Worm (Caenorhabditis elegans): ENCODE data around the gene twk-24.

twk-24 gene

DNA sequence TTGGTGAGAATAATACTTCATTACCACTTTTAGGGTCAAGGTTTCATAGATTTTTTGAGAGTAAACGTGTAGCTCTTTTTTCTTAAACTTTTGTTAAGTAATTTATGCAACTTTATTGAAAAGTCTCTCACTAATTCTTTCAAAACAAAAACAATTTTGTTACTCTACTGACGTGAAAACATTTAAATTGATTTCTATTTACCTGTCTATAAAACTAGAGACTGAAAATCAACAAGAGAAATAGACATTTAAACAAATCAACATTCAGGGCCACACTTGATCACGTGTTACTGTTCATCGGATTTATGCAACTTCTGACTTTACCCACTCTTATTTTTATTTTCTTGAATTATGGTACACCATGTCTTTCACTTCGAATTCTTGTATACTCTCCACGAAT, 12.7 kb downstream of the twk-24 start, which contains the start of gene ugt-55:
TSS of gene ugt-55 (plus strand) at position 301 of the 400 bp plus-strand sequence.
- TF ChIP-seq ref-1 (GFP tag; conservative IDR thresholded peaks at IDR 0.05) (no peak), flt-1 (GFP tag; IDR thresholded peaks at IDR 0.05) (no peak), ztf-29 (GFP tag; IDR thresholded peaks at IDR 0.05) (no peak)

DNA sequence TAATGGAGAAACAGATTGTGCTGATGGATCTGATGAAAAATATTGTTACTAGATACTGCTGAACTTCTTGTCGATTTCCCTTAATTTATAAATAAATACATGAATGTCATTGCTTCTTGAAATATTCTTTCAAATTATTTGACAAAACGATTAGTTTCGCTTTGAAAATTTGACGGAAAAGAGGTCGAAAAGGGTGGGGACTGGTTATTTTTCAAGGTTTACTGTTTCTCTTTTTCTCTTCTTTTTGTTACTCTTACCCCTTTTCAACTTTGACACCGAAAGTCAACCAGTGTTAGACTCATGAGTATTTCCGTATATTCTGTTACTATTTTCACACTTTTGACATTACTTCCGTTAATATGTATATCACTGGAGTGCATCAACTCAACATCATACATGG, 13.8 kb downstream of the twk-24 start, which contains the start of gene T04H1.12:
TSS of gene T04H1.12 (plus strand) at position 301 of the 400 bp plus-strand sequence.
- TF ChIP-seq tab-1 (GFP tag; IDR thresholded peaks at IDR 0.05): no peak
- TF ChIP-seq klf-2 (GFP tag; conservative IDR thresholded peaks at IDR 0.05): no peak
- TF ChIP-seq T22C8.4 (GFP tag; IDR thresholded peaks at IDR 0.05): no peak
- TF ChIP-seq ztf-29 (GFP tag; IDR thresholded peaks at IDR 0.05): no peak
- TF ChIP-seq ref-1 (GFP tag; conservative IDR thresholded peaks at IDR 0.05): no peak
- no peak for TF ChIP-seq flt-1 (GFP tag; IDR thresholded peaks at IDR 0.05)
- no peak for TF ChIP-seq ztf-23 (GFP tag; IDR thresholded peaks at IDR 0.05)
- no peak for TF ChIP-seq med-1 (GFP tag; optimal IDR thresholded peaks at IDR 0.05; ENCODE audit: insufficient read depth)

DNA sequence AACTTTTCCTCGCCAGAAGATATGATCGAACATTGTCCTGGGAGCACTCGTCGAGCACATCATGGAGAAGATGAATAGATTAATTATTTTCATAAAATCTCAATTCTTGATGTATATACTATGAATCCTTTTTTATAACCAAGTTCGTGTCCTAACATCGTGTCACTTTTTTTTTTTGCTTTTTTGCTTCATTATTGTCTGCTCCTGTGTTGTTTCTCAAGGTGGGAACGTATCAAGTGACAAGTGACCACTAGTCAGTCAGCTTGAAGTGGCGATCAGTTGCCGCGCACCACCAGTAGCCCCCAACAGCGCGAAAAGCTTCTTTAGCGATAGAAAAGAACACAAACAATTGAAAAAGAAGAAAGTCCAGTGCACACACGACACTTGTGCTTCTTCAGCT, 16.9 kb downstream of the twk-24 start, which contains the start of gene lrx-1:
TSS of gene lrx-1 (plus strand) at position 301 of the 400 bp plus-strand sequence.
- TF ChIP-seq cog-1 (tag; optimal IDR thresholded peaks at IDR 0.05) (no peak), ref-1 (GFP tag; conservative IDR thresholded peaks at IDR 0.05) (no peak), klf-2 (GFP tag; conservative IDR thresholded peaks at IDR 0.05) (no peak), ztf-29 (GFP tag; IDR thresholded peaks at IDR 0.05) (no peak), med-1 (GFP tag; optimal IDR thresholded peaks at IDR 0.05; ENCODE audit: insufficient read depth) (no peak), T22C8.4 (GFP tag; IDR thresholded peaks at IDR 0.05) (no peak), tab-1 (GFP tag; IDR thresholded peaks at IDR 0.05) (no peak)

DNA sequence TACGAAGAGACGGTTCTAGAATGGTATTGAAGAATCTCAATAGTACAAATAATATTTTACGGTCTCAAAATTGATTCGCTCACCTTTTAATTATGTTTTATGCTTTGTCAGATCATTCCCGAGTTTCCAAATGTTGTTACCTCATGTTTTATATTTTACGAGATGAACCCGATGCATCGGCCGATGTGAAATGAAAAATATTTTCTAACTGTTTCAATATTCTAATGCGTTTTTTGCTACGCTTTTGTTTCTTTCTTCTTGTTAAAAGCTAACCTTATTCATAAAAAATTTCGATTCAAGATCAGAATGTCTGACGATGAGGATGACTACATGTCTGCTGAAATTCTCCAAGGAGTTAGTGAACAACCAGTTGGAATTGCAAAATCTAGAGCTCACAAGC, 18.1 kb downstream of the twk-24 start, which contains the start of gene T04H1.5:
TSS of gene T04H1.5 (plus strand) at position 301 of the 400 bp plus-strand sequence.
- TF ChIP-seq klf-2 (GFP tag; conservative IDR thresholded peaks at IDR 0.05) (no peak), tab-1 (GFP tag; IDR thresholded peaks at IDR 0.05) (no peak), ztf-29 (GFP tag; IDR thresholded peaks at IDR 0.05) (no peak), cog-1 (tag; optimal IDR thresholded peaks at IDR 0.05) (no peak), med-1 (GFP tag; optimal IDR thresholded peaks at IDR 0.05; ENCODE audit: insufficient read depth) (no peak), ztf-23 (GFP tag; IDR thresholded peaks at IDR 0.05) (no peak)

DNA sequence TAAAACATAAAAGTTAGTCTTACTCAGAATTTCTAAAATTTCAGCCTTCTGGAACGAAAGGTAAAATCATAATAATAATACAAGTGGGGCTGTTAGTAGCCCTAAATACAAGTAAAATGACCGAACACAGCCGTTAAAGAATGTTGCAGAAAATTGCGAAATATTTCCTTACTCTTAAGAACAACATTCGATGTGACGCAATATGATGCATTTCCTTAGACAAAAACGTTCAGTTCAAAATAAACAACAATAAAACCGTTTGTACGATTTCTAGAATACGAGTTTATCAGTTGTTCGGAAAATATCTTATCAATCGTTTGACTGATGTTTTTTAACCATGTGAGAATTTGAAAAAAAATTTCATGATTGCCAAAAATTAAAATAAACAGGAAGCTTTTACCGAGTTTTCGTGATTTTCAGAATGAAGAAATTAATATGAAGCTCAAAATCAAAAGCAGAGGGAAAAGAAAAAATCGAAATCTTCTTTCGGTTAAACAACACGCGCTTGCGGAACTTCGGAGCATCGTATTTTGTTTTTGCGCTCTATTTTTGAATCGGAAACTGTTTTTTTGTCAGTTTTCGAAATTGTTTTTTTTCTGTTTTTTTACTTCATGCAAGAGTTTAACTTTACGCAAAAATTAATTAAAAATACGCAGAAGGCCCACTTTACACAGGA, 23.2 kb downstream of the twk-24 start:
- TF ChIP-seq T22C8.4 (GFP tag; IDR thresholded peaks at IDR 0.05): no peak

DNA sequence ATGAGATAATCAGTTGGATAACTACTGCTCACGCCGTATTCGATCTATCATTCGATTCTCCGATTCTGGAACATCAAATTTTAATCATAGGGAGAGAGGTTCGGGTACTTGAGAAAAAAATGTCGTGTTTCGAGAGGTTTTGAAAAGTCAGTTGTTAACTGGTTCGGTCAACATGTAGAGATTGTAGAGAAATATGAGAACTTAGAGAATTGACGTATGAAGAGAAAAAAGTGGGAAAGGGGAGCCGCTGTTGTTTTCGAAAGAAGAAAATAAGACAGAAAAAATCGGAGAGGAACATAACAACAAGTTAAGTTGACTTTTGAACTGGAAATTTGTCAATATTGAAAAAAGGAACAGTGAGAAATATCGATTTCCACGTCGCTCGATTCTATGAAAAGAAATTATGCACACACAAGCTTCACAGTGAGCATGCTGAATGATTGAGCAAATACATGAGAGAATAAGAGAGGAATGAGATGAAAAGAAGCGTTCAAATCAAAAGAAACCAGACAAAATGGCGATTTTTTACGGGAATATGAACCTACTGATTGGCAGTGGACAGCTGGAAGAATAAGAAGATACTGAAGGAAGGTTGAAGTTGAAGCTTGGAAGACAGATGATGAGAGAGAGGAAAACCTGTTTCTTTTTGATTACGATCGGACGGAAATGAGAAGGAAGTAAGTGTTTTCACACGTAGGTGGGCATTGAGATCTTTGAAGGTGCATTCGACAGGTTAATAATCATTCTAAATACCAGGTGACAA, 24.0 kb downstream of the twk-24 start, which contains the start of the genes T04H1.13, slfl-5 and rad-50:
TSS of gene T04H1.13 (minus strand) at position 51 of the 763 bp plus-strand sequence.
TSS of gene slfl-5 (minus strand) at position 65 of the 763 bp plus-strand sequence.
TSS of gene rad-50 (plus strand) at position 667 of the 763 bp plus-strand sequence.
- no peak for TF ChIP-seq klf-2 (GFP tag; conservative IDR thresholded peaks at IDR 0.05)
- no peak for TF ChIP-seq ztf-23 (GFP tag; IDR thresholded peaks at IDR 0.05)
- TF ChIP-seq T22C8.4 (GFP tag; IDR thresholded peaks at IDR 0.05): no peak
- no peak for TF ChIP-seq ztf-29 (GFP tag; IDR thresholded peaks at IDR 0.05)
- TF ChIP-seq tab-1 (GFP tag; IDR thresholded peaks at IDR 0.05): no peak
- TF ChIP-seq cog-1 (tag; optimal IDR thresholded peaks at IDR 0.05): no peak
- TF ChIP-seq flt-1 (GFP tag; IDR thresholded peaks at IDR 0.05): no peak
- TF ChIP-seq med-1 (GFP tag; optimal IDR thresholded peaks at IDR 0.05; ENCODE audit: insufficient read depth): no peak
- TF ChIP-seq ref-1 (GFP tag; conservative IDR thresholded peaks at IDR 0.05): no peak

DNA sequence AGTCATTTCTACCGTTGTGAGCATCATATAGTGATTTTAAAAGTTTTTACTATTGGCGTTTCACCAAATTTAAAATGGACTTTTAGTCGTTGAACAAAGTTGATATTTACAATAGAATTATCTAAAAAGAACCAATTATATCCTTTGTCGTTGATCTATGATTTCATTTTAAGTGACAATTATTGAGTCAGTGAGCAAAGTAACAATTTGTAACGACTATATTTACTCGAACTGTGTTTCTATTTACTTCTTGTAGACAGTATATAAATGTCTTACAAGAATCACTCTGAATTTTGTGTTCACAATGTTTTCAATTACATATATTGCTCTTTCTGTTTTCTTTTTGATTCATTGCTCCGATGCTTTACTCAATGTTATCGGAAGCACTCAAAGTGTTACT, 28.0 kb downstream of the twk-24 start, which contains the start of gene ttr-22:
TSS of gene ttr-22 (plus strand) at position 301 of the 400 bp plus-strand sequence.
- TF ChIP-seq klf-2 (GFP tag; conservative IDR thresholded peaks at IDR 0.05) (no peak), T22C8.4 (GFP tag; IDR thresholded peaks at IDR 0.05) (no peak), med-1 (GFP tag; optimal IDR thresholded peaks at IDR 0.05; ENCODE audit: insufficient read depth) (no peak), ztf-23 (GFP tag; IDR thresholded peaks at IDR 0.05) (no peak), tab-1 (GFP tag; IDR thresholded peaks at IDR 0.05) (no peak), flt-1 (GFP tag; IDR thresholded peaks at IDR 0.05) (no peak), ref-1 (GFP tag; conservative IDR thresholded peaks at IDR 0.05) (no peak), ztf-29 (GFP tag; IDR thresholded peaks at IDR 0.05) (no peak), cog-1 (tag; optimal IDR thresholded peaks at IDR 0.05) (no peak)

DNA sequence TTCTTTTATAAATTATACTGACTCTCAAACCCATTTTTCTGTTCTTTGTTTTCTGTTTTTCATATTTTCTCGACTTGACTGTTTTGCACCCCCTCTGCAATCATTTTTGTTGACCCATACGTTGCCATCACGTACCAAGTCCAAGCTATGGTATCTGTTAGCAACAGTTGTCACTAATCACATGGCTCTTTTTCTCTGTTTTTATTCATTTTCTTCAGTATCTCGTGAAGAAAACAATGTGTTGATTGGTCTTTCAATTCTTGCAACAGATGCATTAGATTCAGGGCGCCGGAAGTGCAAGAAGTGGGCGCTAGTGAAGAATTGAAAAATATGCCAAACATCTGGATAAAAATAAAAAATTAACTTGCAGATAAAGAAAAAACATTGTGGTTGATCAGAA, 33.6 kb downstream of the twk-24 start:
- TF ChIP-seq med-1 (GFP tag; optimal IDR thresholded peaks at IDR 0.05; ENCODE audit: insufficient read depth) (no peak), klf-2 (GFP tag; conservative IDR thresholded peaks at IDR 0.05) (no peak), ztf-23 (GFP tag; IDR thresholded peaks at IDR 0.05) (no peak), T22C8.4 (GFP tag; IDR thresholded peaks at IDR 0.05) (no peak)

DNA sequence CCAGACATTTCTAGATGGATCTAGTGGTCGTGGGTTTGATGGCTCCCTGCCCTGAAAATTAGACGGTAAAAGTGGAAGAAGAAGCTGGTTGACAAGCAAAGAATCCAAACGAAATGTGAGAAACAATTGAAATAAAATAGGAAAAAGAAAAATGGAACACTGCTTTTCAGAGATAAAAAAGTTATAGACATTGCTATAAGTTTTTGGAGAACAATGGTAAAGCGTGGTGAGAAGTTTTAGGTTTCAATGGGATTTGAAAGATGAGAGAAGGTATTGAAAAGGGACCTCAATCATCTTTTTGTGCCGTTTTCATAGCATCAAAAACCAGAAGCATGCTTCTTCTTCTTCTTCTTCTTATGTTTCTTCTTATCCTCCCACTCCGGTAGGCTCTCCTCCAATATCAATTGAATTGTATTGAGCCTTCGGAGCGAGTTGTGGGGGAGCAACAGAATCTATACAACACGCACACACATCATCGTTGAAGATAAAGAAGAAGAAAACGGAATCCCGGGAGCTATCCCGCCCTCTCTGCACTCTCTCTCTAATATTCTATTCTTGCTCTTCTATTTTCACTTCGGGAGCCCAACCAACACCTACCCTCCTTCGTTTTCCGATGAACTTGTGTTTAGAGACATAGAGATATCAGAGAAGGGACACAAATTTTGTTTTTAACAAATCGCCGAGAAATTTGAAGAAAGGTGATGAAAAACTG, 34.7 kb downstream of the twk-24 start, which contains the start of gene myo-3:
TSS of gene myo-3 (minus strand) at position 51 of the 712 bp plus-strand sequence.
- TF ChIP-seq ref-1 (GFP tag; conservative IDR thresholded peaks at IDR 0.05) (no peak), med-1 (GFP tag; optimal IDR thresholded peaks at IDR 0.05; ENCODE audit: insufficient read depth) (no peak), cog-1 (tag; optimal IDR thresholded peaks at IDR 0.05) (no peak), klf-2 (GFP tag; conservative IDR thresholded peaks at IDR 0.05) (no peak), flt-1 (GFP tag; IDR thresholded peaks at IDR 0.05) (no peak)
